Worm (Caenorhabditis elegans): ENCODE results near the gene sad-1.
A peak's percentile ranks its signal among the peaks of the same experiment; 100 is the strongest.

The sad-1 gene

DNA sequence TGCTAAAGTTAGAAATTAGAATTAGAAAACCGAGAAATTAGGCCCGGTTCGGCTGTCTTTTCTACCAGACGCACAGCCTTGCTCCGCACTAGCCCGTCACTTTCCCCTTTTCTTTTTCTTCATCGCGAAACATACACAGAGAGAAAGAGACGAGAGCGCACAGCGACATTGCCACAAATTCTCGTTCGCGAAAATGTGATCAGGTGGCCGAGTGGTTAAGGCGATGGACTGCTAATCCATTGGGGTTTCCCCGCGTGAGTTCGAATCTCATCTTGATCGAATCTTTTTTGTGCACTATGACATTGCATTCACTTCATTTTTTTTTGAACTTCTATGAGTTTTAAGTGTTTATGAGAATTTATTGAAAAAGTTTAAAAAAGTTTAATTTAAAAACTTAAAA, 58.0 kb downstream of the sad-1 start (continued):
- TF ChIP-seq zip-2 (tag; optimal IDR thresholded peaks at IDR 0.05) = peak; percentile 23
- TF ChIP-seq ztf-11 (tag; optimal IDR thresholded peaks at IDR 0.05) = no peak
- TF ChIP-seq snpc-1.2 (GFP tag; IDR thresholded peaks at IDR 0.05) = peak; percentile 81
- TF ChIP-seq mdt-29 (GFP tag; IDR thresholded peaks at IDR 0.05) = no peak
- TF ChIP-seq nhr-41 (GFP tag; IDR thresholded peaks at IDR 0.05) = no peak
- no peak for TF ChIP-seq ZK546.5 (tag; optimal IDR thresholded peaks at IDR 0.05)
- 0 out of 2 replicates have a peak, but pooled peaks have one; percentile 69 for TF ChIP-seq D1046.2 (GFP tag; IDR thresholded peaks at IDR 0.05)
- peak; percentile 0 to 37 for TF ChIP-seq daf-16 (GFP tag; optimal IDR thresholded peaks at IDR 0.05)
- TF ChIP-seq daf-16 (tag; optimal IDR thresholded peaks at IDR 0.05) = peak; percentile 52
- TF ChIP-seq dpl-1 (GFP tag; optimal IDR thresholded peaks at IDR 0.05) = peak; percentile 5
- TF ChIP-seq hlh-11 (tag; optimal IDR thresholded peaks at IDR 0.05) = peak; percentile 47
- no peak for TF ChIP-seq ama-1 (optimal IDR thresholded peaks at IDR 0.05)
- TF ChIP-seq nhr-102 (tag; optimal IDR thresholded peaks at IDR 0.05) = peak; percentile 56
- no peak for TF ChIP-seq fos-1 (tag; optimal IDR thresholded peaks at IDR 0.05)
- TF ChIP-seq ctbp-1 (GFP tag; IDR thresholded peaks at IDR 0.05) = 0 out of 2 replicates have a peak, but pooled peaks have one; percentile 14
- TF ChIP-seq daf-8 (GFP tag; IDR thresholded peaks at IDR 0.05) = no peak
- TF ChIP-seq ces-1 (GFP tag; optimal IDR thresholded peaks at IDR 0.05) = no peak
- TF ChIP-seq ceh-44 (GFP tag; IDR thresholded peaks at IDR 0.05) = 0 out of 2 replicates have a peak, but pooled peaks have one; percentile 40
- peak; percentile 62; the same call in 1 of the 2 replicates for TF ChIP-seq ceh-20 (GFP tag; IDR thresholded peaks at IDR 0.05)
- no peak for TF ChIP-seq F44E2.7 (GFP tag; IDR thresholded peaks at IDR 0.05)
- 0 out of 2 replicates have a peak, but pooled peaks have one; percentile 61 for TF ChIP-seq dmd-8 (GFP tag; IDR thresholded peaks at IDR 0.05)
- TF ChIP-seq tag-97 (GFP tag; IDR thresholded peaks at IDR 0.05) = no peak
- TF ChIP-seq mes-2 (tag; optimal IDR thresholded peaks at IDR 0.05; ENCODE audit: poor library complexity, severe bottlenecking) = peak; percentile 79
- TF ChIP-seq fkh-10 (GFP tag; optimal IDR thresholded peaks at IDR 0.05) = peak; percentile 32
- TF ChIP-seq ZK337.2 (GFP tag; IDR thresholded peaks at IDR 0.05) = peak; percentile 63
- TF ChIP-seq zip-11 (GFP tag; IDR thresholded peaks at IDR 0.05) = 0 out of 2 replicates have a peak, but pooled peaks have one; percentile 27
- TF ChIP-seq unc-62 (GFP tag; optimal IDR thresholded peaks at IDR 0.05 in 1 of 2) = no peak
- TF ChIP-seq unc-62 (tag; optimal IDR thresholded peaks at IDR 0.05) = no peak
- TF ChIP-seq zfp-2 (tag; optimal IDR thresholded peaks at IDR 0.05) = no peak
- TF ChIP-seq dve-1 (tag; optimal IDR thresholded peaks at IDR 0.05; ENCODE audit: insufficient read depth) = peak; percentile 38
- TF ChIP-seq zfp-3 (GFP tag; conservative IDR thresholded peaks at IDR 0.05) = peak; percentile 37; the same call in 1 of the 2 replicates
- TF ChIP-seq egl-43 (GFP tag; IDR thresholded peaks at IDR 0.05) = peak; percentile 83
- TF ChIP-seq nhr-237 (tag; optimal IDR thresholded peaks at IDR 0.05) = no peak
- TF ChIP-seq nhr-6 (tag; optimal IDR thresholded peaks at IDR 0.05) = peak; percentile 16
- TF ChIP-seq tra-1 (GFP tag; IDR thresholded peaks at IDR 0.05) = 0 out of 2 replicates have a peak, but pooled peaks have one; percentile 18
- TF ChIP-seq lin-38 (GFP tag; IDR thresholded peaks at IDR 0.05) = peak; percentile 56; the same call in 1 of the 2 replicates
- TF ChIP-seq nhr-48 (tag; optimal IDR thresholded peaks at IDR 0.05) = peak; percentile 31
- TF ChIP-seq lin-29 (GFP tag; IDR thresholded peaks at IDR 0.05) = 0 out of 2 replicates have a peak, but pooled peaks have one; percentile 44
- TF ChIP-seq ceh-32 (tag; optimal IDR thresholded peaks at IDR 0.05; ENCODE audit: poor library complexity) = no peak
- TF ChIP-seq nhr-11 (tag; optimal IDR thresholded peaks at IDR 0.05) = no peak
